Fruit fly (Drosophila melanogaster): Measurements from ENCODE around the gene CG13005.

Gene CG13005

dm6 chrX:16782175-16782916 lies 21.1 kb upstream of the CG13005 start:
- TF ChIP-seq CG17801 (GFP tag; optimal IDR thresholded peaks at IDR 0.05; ENCODE audit: partially characterized antibody): no peak

dm6 chrX:16783141-16783715 lies 20.2 kb upstream of the CG13005 start, which contains the start of gene if:
TSS of gene if (minus strand) at chrX:16783434.
- TF ChIP-seq CG17801 (GFP tag; optimal IDR thresholded peaks at IDR 0.05; ENCODE audit: partially characterized antibody): no peak

dm6 chrX:16783743-16784142 lies 19.7 kb upstream of the CG13005 start, which contains the start of gene mRpL22:
TSS of gene mRpL22 (plus strand) at chrX:16783933.
- no peak for TF ChIP-seq CG17801 (GFP tag; optimal IDR thresholded peaks at IDR 0.05; ENCODE audit: partially characterized antibody)

DNA sequence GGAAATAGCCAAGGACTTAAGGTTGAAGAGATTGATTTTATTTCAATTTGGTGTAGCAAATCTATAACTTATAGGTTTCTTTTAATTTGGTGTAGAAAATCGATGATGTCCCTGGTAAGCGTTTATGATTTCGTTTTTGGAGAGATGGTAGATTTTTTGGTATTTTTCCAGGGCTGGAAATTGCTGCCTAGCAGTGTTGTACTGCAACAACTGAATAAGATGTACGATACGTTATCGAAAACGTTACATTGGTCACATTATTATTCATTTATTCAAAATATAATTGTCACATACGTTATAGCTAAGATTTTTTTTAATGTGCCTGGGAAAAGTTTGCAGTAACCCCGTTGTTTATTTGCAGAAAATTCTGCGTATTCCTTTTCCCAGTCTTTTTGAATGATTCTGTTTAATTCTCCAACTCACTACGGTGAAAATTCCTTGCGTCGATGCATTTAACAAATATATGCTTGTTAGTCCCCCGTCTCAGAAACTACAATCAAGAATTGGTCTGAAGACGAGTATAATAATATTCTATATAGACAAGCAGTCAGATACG lies 16.5 kb upstream of the CG13005 start, which contains the start of the genes CG9609 and Sap30:
TSS of gene CG9609 (minus strand) at position 149 of the 556 bp plus-strand sequence.
TSS of gene Sap30 (plus strand) at position 424 of the 556 bp plus-strand sequence.
- no peak for TF ChIP-seq CG17801 (GFP tag; optimal IDR thresholded peaks at IDR 0.05; ENCODE audit: partially characterized antibody)

- TF ChIP-seq CG17801 (GFP tag; optimal IDR thresholded peaks at IDR 0.05; ENCODE audit: partially characterized antibody): no peak
Observed at dm6 chrX:16787416-16787900, 16.0 kb upstream of the CG13005 start.

dm6 chrX:16791058-16791457 lies 12.4 kb upstream of the CG13005 start, which contains the start of gene Rrp45:
TSS of gene Rrp45 (minus strand) at chrX:16791266.
- no peak for TF ChIP-seq CG17801 (GFP tag; optimal IDR thresholded peaks at IDR 0.05; ENCODE audit: partially characterized antibody)

DNA sequence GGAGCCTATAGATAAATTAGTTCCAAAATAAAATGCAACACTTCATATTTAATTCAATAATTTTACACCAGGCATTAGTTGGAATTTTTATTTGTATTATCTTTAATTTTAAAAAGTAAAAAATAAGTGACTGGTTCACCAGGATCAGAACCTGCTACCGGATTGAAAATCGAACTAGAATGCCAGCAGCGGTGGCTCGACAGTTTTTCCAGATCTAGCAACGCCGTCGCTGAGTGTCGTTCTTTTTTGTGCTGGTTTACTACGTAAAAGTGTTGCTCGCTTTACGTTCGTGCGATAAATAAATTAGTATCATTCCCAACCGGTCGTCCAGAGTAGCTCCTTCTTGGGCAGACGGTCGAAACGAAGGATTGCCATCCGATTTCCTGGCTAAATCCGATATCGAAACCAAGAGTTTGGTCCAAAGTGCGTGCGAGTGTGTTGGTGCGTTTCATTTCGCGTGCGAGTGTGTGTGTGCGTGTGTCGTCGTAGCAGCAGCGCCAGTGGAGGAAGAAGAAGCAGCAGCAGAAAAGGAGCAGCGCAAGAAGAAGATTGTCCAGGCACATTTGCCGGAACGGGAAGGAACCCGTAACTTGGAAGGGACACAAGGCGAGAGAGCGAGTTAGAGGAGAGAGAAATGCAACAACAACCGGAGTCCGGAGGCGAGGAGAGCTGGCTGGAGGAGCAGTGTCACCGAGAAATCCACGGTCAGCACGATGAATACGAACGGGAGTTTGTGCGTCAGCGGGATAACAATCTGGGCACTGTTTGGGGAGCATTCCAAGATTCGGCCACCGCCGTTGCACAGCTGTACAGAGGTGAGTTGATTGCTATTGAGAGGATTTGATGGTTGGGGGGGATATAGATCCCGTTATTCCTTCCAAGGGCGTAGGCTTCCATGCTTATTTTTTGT lies 11.3 kb upstream of the CG13005 start, which contains the start of gene CG4768:
TSS of gene CG4768 (plus strand) at position 200 of the 910 bp plus-strand sequence.
- peak; percentile 1 for TF ChIP-seq CG17801 (GFP tag; optimal IDR thresholded peaks at IDR 0.05; ENCODE audit: partially characterized antibody)

dm6 chrX:16793129-16793748 lies 10.2 kb upstream of the CG13005 start:
- no peak for TF ChIP-seq CG17801 (GFP tag; optimal IDR thresholded peaks at IDR 0.05; ENCODE audit: partially characterized antibody)

DNA sequence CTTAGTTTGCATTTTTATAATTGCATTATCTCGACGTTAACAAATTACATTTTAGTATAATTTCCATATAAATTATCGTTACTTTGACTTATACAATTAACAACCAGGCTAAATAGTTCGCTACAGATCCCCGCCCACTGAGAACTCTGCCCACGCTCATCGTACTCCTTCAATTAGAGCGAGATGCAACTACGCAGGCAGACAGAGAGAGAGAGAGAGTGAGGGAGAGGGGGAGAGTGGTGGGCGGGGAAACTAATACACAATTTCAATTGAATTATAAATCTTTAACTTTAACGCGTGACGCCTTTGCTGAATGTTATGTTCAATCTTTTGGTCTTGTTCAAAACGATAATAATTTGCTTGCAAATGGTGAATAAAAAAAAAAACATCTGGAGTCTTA lies 5.3 kb upstream of the CG13005 start:
- TF ChIP-seq CG17801 (GFP tag; optimal IDR thresholded peaks at IDR 0.05; ENCODE audit: partially characterized antibody): no peak

DNA sequence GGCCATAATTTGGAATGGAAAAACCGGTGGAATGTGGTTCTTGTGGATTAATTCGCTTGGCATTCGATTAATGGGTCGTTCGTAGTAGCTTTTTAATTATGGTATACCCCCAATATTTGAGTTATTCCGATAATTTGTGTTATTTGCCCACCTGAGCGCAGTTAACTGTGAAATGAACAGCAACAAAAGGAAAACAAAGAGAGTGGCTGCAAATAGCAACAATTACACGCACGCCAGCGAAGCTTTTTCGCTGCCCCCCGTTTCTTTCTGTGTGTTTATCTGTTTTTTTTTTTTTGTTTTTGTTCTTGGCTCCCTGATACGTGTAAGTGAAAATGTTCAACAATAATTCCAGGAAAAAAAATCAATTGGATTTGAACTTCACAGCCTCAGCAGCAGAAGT lies 3.5 kb upstream of the CG13005 start:
- no peak for TF ChIP-seq CG17801 (GFP tag; optimal IDR thresholded peaks at IDR 0.05; ENCODE audit: partially characterized antibody)

dm6 chrX:16800530-16801027 lies 2.9 kb upstream of the CG13005 start, which contains the start of the genes CG9132 and CG4789:
TSS of gene CG9132 (minus strand) at chrX:16800710.
TSS of gene CG4789 (plus strand) at chrX:16800930.
- TF ChIP-seq CG17801 (GFP tag; optimal IDR thresholded peaks at IDR 0.05; ENCODE audit: partially characterized antibody): no peak

DNA sequence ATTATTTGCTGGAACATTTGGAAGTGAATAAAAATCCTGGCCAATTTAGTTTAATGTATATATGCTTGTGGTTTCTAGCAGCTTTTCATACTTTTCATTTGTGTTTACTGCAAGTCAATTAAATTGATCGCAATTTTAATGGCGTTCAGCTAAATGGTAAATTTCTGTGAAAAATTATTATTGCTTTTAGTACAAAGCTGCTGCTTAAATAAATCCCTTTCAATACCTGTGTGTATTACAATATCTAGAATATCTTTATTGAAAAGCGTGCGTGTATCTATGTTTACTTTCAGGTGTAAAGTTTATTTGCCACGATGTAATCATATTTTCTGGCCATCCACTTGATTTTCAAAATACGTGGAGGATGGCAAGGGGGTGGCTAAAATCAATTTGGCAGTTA lies 2.3 kb downstream of the CG13005 start, which contains the start of gene ppk28:
TSS of gene ppk28 (plus strand) at position 301 of the 400 bp plus-strand sequence.
- no peak for TF ChIP-seq CG17801 (GFP tag; optimal IDR thresholded peaks at IDR 0.05; ENCODE audit: partially characterized antibody)

dm6 chrX:16808654-16809053 lies 5.2 kb downstream of the CG13005 start:
- TF ChIP-seq CG17801 (GFP tag; optimal IDR thresholded peaks at IDR 0.05; ENCODE audit: partially characterized antibody): no peak

DNA sequence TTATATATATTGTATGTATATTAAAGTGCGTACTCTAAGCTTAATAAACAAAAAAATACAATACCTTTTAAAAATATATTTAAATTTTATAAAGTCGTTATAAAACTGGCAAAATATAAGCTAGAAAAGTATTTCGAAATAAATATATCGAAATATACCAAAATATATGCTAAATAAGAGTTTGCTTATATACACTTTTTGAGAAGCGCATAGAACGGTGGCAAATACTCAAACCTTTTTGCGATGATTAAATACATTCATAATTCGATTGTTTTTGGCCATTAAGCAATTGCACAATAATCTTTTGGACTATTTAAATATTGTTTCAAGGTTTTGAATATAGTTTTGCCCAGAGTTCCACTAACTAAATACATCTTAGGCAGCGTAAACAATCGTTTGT lies 5.6 kb downstream of the CG13005 start:
- no peak for TF ChIP-seq CG17801 (GFP tag; optimal IDR thresholded peaks at IDR 0.05; ENCODE audit: partially characterized antibody)

All from ovary, adult (tissue).